Fruit fly (Drosophila melanogaster): ENCODE measurements around the gene HDAC4.

Gene HDAC4

dm6 chrX:13285001-13285748 is at the start of gene HDAC4, which contains the start of gene CG15743:
Gene HDAC4 (minus strand): TSS chrX:13285632.
Gene CG15743 (plus strand): TSS chrX:13285707.
- TF ChIP-seq insv (optimal IDR thresholded peaks at IDR 0.05) (no peak), Sin3A (optimal IDR thresholded peaks at IDR 0.05) (no peak), Myc (optimal IDR thresholded peaks at IDR 0.05) (no peak), ttk (optimal IDR thresholded peaks at IDR 0.05) (no peak), h (optimal IDR thresholded peaks at IDR 0.05) (no peak), psq (optimal IDR thresholded peaks at IDR 0.05) (no peak)

- TF ChIP-seq Myc (optimal IDR thresholded peaks at IDR 0.05) = no peak
- TF ChIP-seq insv (optimal IDR thresholded peaks at IDR 0.05) = no peak
- no peak for TF ChIP-seq ttk (optimal IDR thresholded peaks at IDR 0.05)
- TF ChIP-seq Sin3A (optimal IDR thresholded peaks at IDR 0.05) = no peak
- TF ChIP-seq psq (optimal IDR thresholded peaks at IDR 0.05) = no peak
Observed at dm6 chrX:13334434-13335146, 49.2 kb upstream of the HDAC4 start.

dm6 chrX:13332702-13333243 is 47.3 kb upstream of the HDAC4 start:
- TF ChIP-seq h (optimal IDR thresholded peaks at IDR 0.05) = no peak
- no peak for TF ChIP-seq psq (optimal IDR thresholded peaks at IDR 0.05)
- TF ChIP-seq insv (optimal IDR thresholded peaks at IDR 0.05) = no peak
- TF ChIP-seq Myc (optimal IDR thresholded peaks at IDR 0.05) = no peak
- TF ChIP-seq Sin3A (optimal IDR thresholded peaks at IDR 0.05) = no peak
- TF ChIP-seq ttk (optimal IDR thresholded peaks at IDR 0.05) = no peak

- TF ChIP-seq psq (optimal IDR thresholded peaks at IDR 0.05) (no peak), ttk (optimal IDR thresholded peaks at IDR 0.05) (no peak), Myc (optimal IDR thresholded peaks at IDR 0.05) (no peak), insv (optimal IDR thresholded peaks at IDR 0.05) (no peak), Sin3A (optimal IDR thresholded peaks at IDR 0.05) (no peak), h (optimal IDR thresholded peaks at IDR 0.05) (no peak)
Observed at dm6 chrX:13331814-13332701, 46.6 kb upstream of the HDAC4 start.

dm6 chrX:13329572-13330046 is 44.2 kb upstream of the HDAC4 start, which contains the start of gene Prx2:
Gene Prx2 (plus strand): TSS chrX:13329824.
- TF ChIP-seq h (optimal IDR thresholded peaks at IDR 0.05) (no peak), insv (optimal IDR thresholded peaks at IDR 0.05) (no peak), Sin3A (optimal IDR thresholded peaks at IDR 0.05) (no peak), ttk (optimal IDR thresholded peaks at IDR 0.05) (no peak), Myc (optimal IDR thresholded peaks at IDR 0.05) (no peak), psq (optimal IDR thresholded peaks at IDR 0.05) (no peak)

dm6 chrX:13325310-13325709 is 39.9 kb upstream of the HDAC4 start:
- TF ChIP-seq Sin3A (optimal IDR thresholded peaks at IDR 0.05) = no peak
- no peak for TF ChIP-seq Myc (optimal IDR thresholded peaks at IDR 0.05)
- no peak for TF ChIP-seq ttk (optimal IDR thresholded peaks at IDR 0.05)
- no peak for TF ChIP-seq h (optimal IDR thresholded peaks at IDR 0.05)
- no peak for TF ChIP-seq psq (optimal IDR thresholded peaks at IDR 0.05)
- no peak for TF ChIP-seq insv (optimal IDR thresholded peaks at IDR 0.05)

- TF ChIP-seq insv (optimal IDR thresholded peaks at IDR 0.05) (no peak), Myc (optimal IDR thresholded peaks at IDR 0.05) (no peak), Sin3A (optimal IDR thresholded peaks at IDR 0.05) (no peak), h (optimal IDR thresholded peaks at IDR 0.05) (no peak), psq (optimal IDR thresholded peaks at IDR 0.05) (no peak), ttk (optimal IDR thresholded peaks at IDR 0.05) (no peak)
Observed at dm6 chrX:13323526-13323925, 38.1 kb upstream of the HDAC4 start.

- TF ChIP-seq Myc (optimal IDR thresholded peaks at IDR 0.05) (no peak), psq (optimal IDR thresholded peaks at IDR 0.05) (no peak), h (optimal IDR thresholded peaks at IDR 0.05) (no peak), insv (optimal IDR thresholded peaks at IDR 0.05) (no peak), ttk (optimal IDR thresholded peaks at IDR 0.05) (no peak), Sin3A (optimal IDR thresholded peaks at IDR 0.05) (no peak)
Observed at dm6 chrX:13323114-13323513, 37.7 kb upstream of the HDAC4 start.

- TF ChIP-seq ttk (optimal IDR thresholded peaks at IDR 0.05) (no peak), insv (optimal IDR thresholded peaks at IDR 0.05) (no peak), h (optimal IDR thresholded peaks at IDR 0.05) (no peak), Sin3A (optimal IDR thresholded peaks at IDR 0.05) (no peak), psq (optimal IDR thresholded peaks at IDR 0.05) (no peak), Myc (optimal IDR thresholded peaks at IDR 0.05) (no peak)
Observed at dm6 chrX:13322405-13322804, 37.0 kb upstream of the HDAC4 start.

dm6 chrX:13320697-13321445 is 35.4 kb upstream of the HDAC4 start:
- no peak for TF ChIP-seq Sin3A (optimal IDR thresholded peaks at IDR 0.05)
- TF ChIP-seq Myc (optimal IDR thresholded peaks at IDR 0.05) = no peak
- no peak for TF ChIP-seq insv (optimal IDR thresholded peaks at IDR 0.05)
- no peak for TF ChIP-seq h (optimal IDR thresholded peaks at IDR 0.05)
- no peak for TF ChIP-seq psq (optimal IDR thresholded peaks at IDR 0.05)
- TF ChIP-seq ttk (optimal IDR thresholded peaks at IDR 0.05) = no peak
